Worm (Caenorhabditis elegans): Measurements from ENCODE around the gene gpd-3.

gpd-3 gene

ce11 chrX:3115134-3116032, 2.2 kb upstream of the gpd-3 start (continued):
- TF ChIP-seq fos-1 (tag; optimal IDR thresholded peaks at IDR 0.05) (peak; percentile 3), ces-1 (GFP tag; optimal IDR thresholded peaks at IDR 0.05) (no peak), efl-1 (optimal IDR thresholded peaks at IDR 0.05) (peak in 1 of 2 experiments; percentile 4), efl-1 (GFP tag; optimal IDR thresholded peaks at IDR 0.05 in 1 of 2) (peak in 1 of 2 experiments; percentile 66), nhr-90 (tag; optimal IDR thresholded peaks at IDR 0.05; ENCODE audit: poor library complexity) (peak; percentile 72), C04F5.9 (tag; optimal IDR thresholded peaks at IDR 0.05) (no peak), pax-3 (tag; optimal IDR thresholded peaks at IDR 0.05) (peak; percentile 27), irx-1 (tag; optimal IDR thresholded peaks at IDR 0.05) (no peak), rnt-1 (tag; optimal IDR thresholded peaks at IDR 0.05) (peak; percentile 40), C16A3.4 (tag; optimal IDR thresholded peaks at IDR 0.05) (peak; percentile 54), unc-62 (GFP tag; optimal IDR thresholded peaks at IDR 0.05) (no peak), ceh-8 (GFP tag; optimal IDR thresholded peaks at IDR 0.05) (peak; percentile 33), nhr-76 (tag; optimal IDR thresholded peaks at IDR 0.05) (no peak), mdl-1 (tag; optimal IDR thresholded peaks at IDR 0.05) (peak in 1 of 2 experiments; percentile 55), fkh-8 (tag; optimal IDR thresholded peaks at IDR 0.05) (peak; percentile 36), nhr-12 (tag; optimal IDR thresholded peaks at IDR 0.05) (no peak), sptf-1 (tag; optimal IDR thresholded peaks at IDR 0.05) (no peak), nhr-19 (GFP tag; conservative IDR thresholded peaks at IDR 0.05) (peak; percentile 62), lin-13 (GFP tag; optimal IDR thresholded peaks at IDR 0.05) (peak; percentile 53), hlh-17 (GFP tag; optimal IDR thresholded peaks at IDR 0.05; ENCODE audit: borderline replicate concordance) (no peak), dsc-1 (tag; optimal IDR thresholded peaks at IDR 0.05) (peak; percentile 28), unc-98 (GFP tag; IDR thresholded peaks at IDR 0.05) (no peak), lin-39 (tag; optimal IDR thresholded peaks at IDR 0.05) (no peak), nhr-71 (tag; optimal IDR thresholded peaks at IDR 0.05) (peak; percentile 79), C34B4.2 (tag; optimal IDR thresholded peaks at IDR 0.05) (no peak), Y116A8C.19 (tag; optimal IDR thresholded peaks at IDR 0.05; ENCODE audit: borderline replicate concordance) (no peak), ets-5 (GFP tag; IDR thresholded peaks at IDR 0.05) (no peak), egl-13 (tag; optimal IDR thresholded peaks at IDR 0.05) (no peak), nhr-84 (tag; optimal IDR thresholded peaks at IDR 0.05) (no peak), tlp-1 (tag; optimal IDR thresholded peaks at IDR 0.05) (no peak), unc-30 (tag; optimal IDR thresholded peaks at IDR 0.05) (no peak), zag-1 (tag; optimal IDR thresholded peaks at IDR 0.05) (no peak), lir-3 (tag; optimal IDR thresholded peaks at IDR 0.05; ENCODE audit: poor library complexity) (peak; percentile 41), swsn-7 (tag; optimal IDR thresholded peaks at IDR 0.05) (no peak), aly-2 (tag; optimal IDR thresholded peaks at IDR 0.05) (peak; percentile 46), pag-3 (tag; optimal IDR thresholded peaks at IDR 0.05; ENCODE audit: borderline replicate concordance, insufficient read depth) (no peak), snu-23 (GFP tag; optimal IDR thresholded peaks at IDR 0.05) (peak; percentile 65), nhr-77 (tag; optimal IDR thresholded peaks at IDR 0.05) (peak; percentile 50), nhr-11 (tag; optimal IDR thresholded peaks at IDR 0.05) (no peak), isw-1 (GFP tag; IDR thresholded peaks at IDR 0.05) (no peak), fkh-4 (tag; optimal IDR thresholded peaks at IDR 0.05; ENCODE audit: borderline replicate concordance) (no peak), fkh-10 (GFP tag; optimal IDR thresholded peaks at IDR 0.05) (no peak), nhr-47 (tag; optimal IDR thresholded peaks at IDR 0.05) (peak; percentile 47), ama-1 (optimal IDR thresholded peaks at IDR 0.05) (peak; percentile 39), aha-1 (tag; optimal IDR thresholded peaks at IDR 0.05) (no peak), lin-35 (GFP tag; optimal IDR thresholded peaks at IDR 0.05) (peak in 1 of 2 experiments; percentile 58), nhr-85 (tag) (peak; percentile 89), egl-27 (tag; optimal IDR thresholded peaks at IDR 0.05) (no peak), F16B12.6 (tag; optimal IDR thresholded peaks at IDR 0.05) (no peak), sup-37 (GFP tag; optimal IDR thresholded peaks at IDR 0.05) (no peak), alr-1 (tag; optimal IDR thresholded peaks at IDR 0.05; ENCODE audit: borderline replicate concordance) (no peak)

All from whole organism, L1 larva.